Fruit fly (Drosophila melanogaster): ENCODE measurements around the gene aay.

- TF ChIP-seq CG15269 (tag; optimal IDR thresholded peaks at IDR 0.05) (no peak), org-1 (GFP tag; optimal IDR thresholded peaks at IDR 0.05) (no peak), Bteb2 (GFP tag; optimal IDR thresholded peaks at IDR 0.05) (no peak), CG3847 (GFP tag; IDR thresholded peaks at IDR 0.05) (no peak), CG7928 (GFP tag; optimal IDR thresholded peaks at IDR 0.05) (no peak), sqz (GFP tag; optimal IDR thresholded peaks at IDR 0.05) (no peak), eyg (GFP tag; optimal IDR thresholded peaks at IDR 0.05) (no peak), fd3F (GFP tag; optimal IDR thresholded peaks at IDR 0.05) (no peak), crc (GFP tag; optimal IDR thresholded peaks at IDR 0.05) (no peak), Sin3A (optimal IDR thresholded peaks at IDR 0.05) (no peak)
Measured at dm6 chr3L:9380344-9380849, 42.7 kb upstream of the aay start.

Measured in whole organism, embryonic.